Fruit fly (Drosophila melanogaster): Measurements from ENCODE around the gene rsh.

DNA sequence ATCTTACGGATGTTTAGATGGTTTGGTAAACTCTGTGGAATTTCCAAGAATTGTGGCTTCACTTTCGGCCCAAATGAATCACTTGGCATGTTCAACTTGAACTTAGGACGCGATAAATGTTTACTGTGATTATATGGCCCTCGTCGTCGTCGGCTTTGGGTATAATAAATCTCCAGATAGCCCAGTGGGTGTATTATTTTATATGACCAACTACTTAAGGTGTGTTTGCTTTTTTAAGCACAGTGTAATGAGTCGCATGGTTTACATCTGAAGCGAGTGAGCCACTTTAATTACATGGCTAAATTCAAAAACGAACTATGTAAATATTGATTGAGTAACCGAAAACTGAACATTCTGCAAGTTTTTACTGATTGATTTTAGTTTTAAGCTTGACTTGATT is 116.8 kb downstream of the rsh start:
- TF ChIP-seq rn (GFP tag; IDR thresholded peaks at IDR 0.05) (no peak), EcR (GFP tag; optimal IDR thresholded peaks at IDR 0.05) (no peak), CG4496 (GFP tag; IDR thresholded peaks at IDR 0.05) (no peak), CG10348 (GFP tag; IDR thresholded peaks at IDR 0.05) (no peak), Ets98B (GFP tag; IDR thresholded peaks at IDR 0.05) (no peak), D1 (tag; optimal IDR thresholded peaks at IDR 0.05) (no peak)
